Worm (Caenorhabditis elegans): ENCODE data around the gene madf-9.

ce11 chrIV:3659951-3660350 is 23.1 kb downstream of the madf-9 start:
- no peak for TF ChIP-seq unc-62 (GFP tag; optimal IDR thresholded peaks at IDR 0.05)
- TF ChIP-seq ceh-39 (tag; optimal IDR thresholded peaks at IDR 0.05): no peak
- no peak for TF ChIP-seq nhr-12 (tag; optimal IDR thresholded peaks at IDR 0.05)
- no peak for TF ChIP-seq pha-4 (tag; optimal IDR thresholded peaks at IDR 0.05)
- no peak for TF ChIP-seq snpc-4 (tag; optimal IDR thresholded peaks at IDR 0.05)
- no peak for TF ChIP-seq elt-3 (tag; optimal IDR thresholded peaks at IDR 0.05)
- TF ChIP-seq bed-3 (GFP tag; optimal IDR thresholded peaks at IDR 0.05): no peak

Measured in whole organism, mixed stage, embryonic.